Worm (Caenorhabditis elegans): Measurements from ENCODE around the gene pes-8.

DNA sequence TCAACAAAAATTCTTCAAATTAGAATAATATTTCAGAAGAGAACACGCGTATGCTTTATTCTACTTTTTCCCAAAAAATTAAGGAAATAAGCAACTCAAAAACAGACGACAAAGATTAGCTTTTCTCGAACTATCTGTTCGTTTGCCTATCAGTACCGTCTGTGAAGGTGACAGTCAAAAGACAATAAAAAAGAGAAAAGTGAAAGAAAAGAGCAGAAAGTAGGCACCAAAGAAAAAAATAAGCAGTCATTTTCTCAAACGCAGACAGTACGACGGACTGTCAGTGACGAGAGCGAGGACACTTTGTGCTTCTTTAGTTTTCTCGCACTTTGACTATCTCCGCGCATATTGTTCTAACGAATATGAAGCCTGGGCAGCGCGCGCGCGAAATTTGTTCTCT lies 14.9 kb downstream of the pes-8 start:
- TF ChIP-seq hif-1 (tag; optimal IDR thresholded peaks at IDR 0.05) (no peak), fos-1 (tag; optimal IDR thresholded peaks at IDR 0.05) (no peak), lin-15B (tag; optimal IDR thresholded peaks at IDR 0.05) (no peak), mep-1 (tag; optimal IDR thresholded peaks at IDR 0.05) (no peak), unc-130 (GFP tag; optimal IDR thresholded peaks at IDR 0.05) (no peak), lin-13 (GFP tag; optimal IDR thresholded peaks at IDR 0.05) (no peak)
